Worm (Caenorhabditis elegans) whole organism, young adult: ENCODE data around the gene C35D10.8.

ENCODE experiments used
- B0019.2 ChIP-seq: fragments of 200-800 bp; sonication (Bioruptor generic); conservative IDR thresholded peaks from 2 replicates; pipeline ENCODE4 v1.3.6; 2022; ENCODE audit warnings: missing genetic modification reagents, missing genetic modification characterization, missing compliant biosample characterization
- F52B5.7 ChIP-seq: sonication (generic microtip); optimal IDR thresholded peaks from 2 replicates; lab custom pipeline; 2016; ENCODE audit warnings: mild to moderate bottlenecking, missing genetic modification characterization, missing compliant biosample characterization
- K11D2.4 ChIP-seq: fragments of 200-800 bp; sonication (Bioruptor generic); IDR thresholded peaks from 2 replicates; pipeline ENCODE4 v1.3.6; 2022; ENCODE audit warnings: missing genetic modification reagents, missing genetic modification characterization, missing compliant biosample characterization
- T26A5.8 ChIP-seq: sonication (generic microtip); optimal IDR thresholded peaks from 2 replicates; lab custom pipeline; 2016; ENCODE audit warnings: missing genetic modification characterization, missing compliant biosample characterization
- Y53G8AR.9 ChIP-seq: fragments of 200-800 bp; sonication (Bioruptor generic); conservative IDR thresholded peaks from 2 replicates; pipeline ENCODE4 v1.3.6; 2022; ENCODE audit warnings: missing genetic modification reagents, missing genetic modification characterization, missing compliant biosample characterization
- aptf-3 ChIP-seq: fragments of 200-800 bp; sonication (Bioruptor generic); IDR thresholded peaks from 2 replicates; pipeline ENCODE4 v1.3.6; 2022; ENCODE audit warnings: missing genetic modification characterization, missing compliant biosample characterization
- bed-1 ChIP-seq: fragments of 200-800 bp; sonication (Bioruptor generic); IDR thresholded peaks from 2 replicates; pipeline ENCODE4 v1.3.6; 2022; ENCODE audit warnings: missing genetic modification reagents, missing genetic modification characterization, missing compliant biosample characterization
- bed-2 ChIP-seq: fragments of 200-800 bp; sonication (Bioruptor generic); IDR thresholded peaks from 2 replicates; pipeline ENCODE4 v1.3.6; 2022; ENCODE audit warnings: missing genetic modification reagents, missing genetic modification characterization, missing compliant biosample characterization
- ceh-100 ChIP-seq: fragments of 200-800 bp; sonication (Bioruptor generic); IDR thresholded peaks from 2 replicates; pipeline ENCODE4 v1.3.6; 2022; ENCODE audit warnings: missing genetic modification reagents, missing genetic modification characterization, missing compliant biosample characterization
- ceh-40 ChIP-seq: fragments of 200-800 bp; sonication (Bioruptor generic); IDR thresholded peaks from 2 replicates; pipeline ENCODE4 v1.3.6; 2022; ENCODE audit warnings: missing genetic modification characterization, missing compliant biosample characterization
- ceh-79 ChIP-seq: sonication (generic microtip); optimal IDR thresholded peaks from 2 replicates; lab custom pipeline; 2017; ENCODE audit warnings: mild to moderate bottlenecking, missing genetic modification characterization, missing compliant biosample characterization
- die-1 ChIP-seq: sonication (generic microtip); optimal IDR thresholded peaks from 2 replicates; lab custom pipeline; 2016; ENCODE audit warnings: missing genotype, mild to moderate bottlenecking, missing genetic modification characterization, missing compliant biosample characterization
- egl-18 ChIP-seq: fragments of 200-800 bp; sonication (Bioruptor generic); IDR thresholded peaks from 2 replicates; pipeline ENCODE4 v1.3.6; 2022; ENCODE audit warnings: missing genetic modification reagents, missing genetic modification characterization, missing compliant biosample characterization
- ets-4 ChIP-seq: fragments of 200-800 bp; sonication (Bioruptor generic); optimal IDR thresholded peaks from 2 replicates; lab custom pipeline; 2018; ENCODE audit warnings: mild to moderate bottlenecking, missing genetic modification characterization, missing compliant biosample characterization
- hlh-26 ChIP-seq: fragments of 200-800 bp; sonication (Bioruptor generic); conservative IDR thresholded peaks from 2 replicates; pipeline ENCODE4 v1.3.6; 2022; ENCODE audit warnings: missing genetic modification reagents, missing genetic modification characterization, missing compliant biosample characterization
- hsf-1 ChIP-seq: fragments of 200-800 bp; sonication (Bioruptor generic); IDR thresholded peaks from 2 replicates; pipeline ENCODE4 v1.3.6; 2022; ENCODE audit warnings: missing genetic modification reagents, missing genetic modification characterization, missing compliant biosample characterization
- let-607 ChIP-seq, 2 experiments: fragments of 200-800 bp in 1 of 2; sonication (Bioruptor generic) in 1 of 2; sonication (generic microtip) in 1 of 2; optimal IDR thresholded peaks; 2 replicates each; lab custom pipeline; 2016 to 2018; ENCODE audit warnings: mild to moderate bottlenecking in 2 of 2, missing compliant biosample characterization in 2 of 2, missing genetic modification characterization in 2 of 2, moderate library complexity in 2 of 2, missing genotype in 1 of 2
- lsy-27 ChIP-seq: sonication (generic microtip); optimal IDR thresholded peaks from 2 replicates; lab custom pipeline; 2017; ENCODE audit warnings: missing genetic modification characterization, mild to moderate bottlenecking, missing compliant biosample characterization, antibody characterized with exemption, missing genotype, borderline replicate concordance; ENCODE audit not compliant: insufficient read depth
- madf-8 ChIP-seq: fragments of 200-800 bp; sonication (Bioruptor generic); conservative IDR thresholded peaks from 2 replicates; pipeline ENCODE4 v1.3.6; 2022; ENCODE audit warnings: missing genetic modification reagents, missing genetic modification characterization, missing compliant biosample characterization
- mes-4 ChIP-seq: sonication (generic microtip); optimal IDR thresholded peaks from 2 replicates; lab custom pipeline; 2016; ENCODE audit warnings: missing genotype, missing genetic modification characterization, missing compliant biosample characterization
- nfya-2 ChIP-seq: fragments of 200-800 bp; sonication (Bioruptor generic); IDR thresholded peaks from 2 replicates; pipeline ENCODE4 v1.3.6; 2022; ENCODE audit warnings: missing genetic modification reagents, missing genetic modification characterization, missing compliant biosample characterization
- nhr-120 ChIP-seq: fragments of 200-800 bp; sonication (Bioruptor generic); IDR thresholded peaks from 2 replicates; pipeline ENCODE4 v1.3.6; 2022; ENCODE audit warnings: missing genetic modification characterization, missing compliant biosample characterization
- nhr-27 ChIP-seq: fragments of 200-800 bp; sonication (Bioruptor generic); optimal IDR thresholded peaks from 2 replicates; lab custom pipeline; 2018; ENCODE audit warnings: mild to moderate bottlenecking, missing genetic modification characterization, moderate library complexity, missing compliant biosample characterization
- nhr-90 ChIP-seq: sonication (generic microtip); optimal IDR thresholded peaks from 2 replicates; lab custom pipeline; 2016; ENCODE audit warnings: missing genotype, mild to moderate bottlenecking, missing genetic modification characterization, missing compliant biosample characterization
- pbrm-1 ChIP-seq: fragments of 200-800 bp; sonication (Bioruptor generic); IDR thresholded peaks from 2 replicates; pipeline ENCODE4 v1.3.6; 2022; ENCODE audit warnings: missing genetic modification reagents, missing genetic modification characterization, missing compliant biosample characterization
- pha-4 ChIP-seq: fragments of 150-350 bp; sonication (generic microtip); optimal IDR thresholded peaks from 2 replicates; lab custom pipeline; 2014; ENCODE audit warnings: missing biosample characterization, missing genetic modification reagents, missing genetic modification characterization
- rec-8 ChIP-seq, 2 experiments: sonication (generic microtip); optimal IDR thresholded peaks; 2 replicates each; lab custom pipeline; 2016; ENCODE audit warnings: mild to moderate bottlenecking in 2 of 2, missing genetic modification characterization in 2 of 2, missing genetic modification reagents in 2 of 2, missing genotype in 2 of 2, missing biosample characterization in 1 of 2, missing compliant biosample characterization in 1 of 2, moderate library complexity in 1 of 2
- sea-2 ChIP-seq: fragments of 200-800 bp; sonication (Bioruptor generic); IDR thresholded peaks from 2 replicates; pipeline ENCODE4 v1.3.6; 2022; ENCODE audit warnings: missing genetic modification characterization, missing compliant biosample characterization
- tbp1 ChIP-seq: fragments of 200-800 bp; sonication (Bioruptor generic); optimal IDR thresholded peaks from 2 replicates; lab custom pipeline; 2018; ENCODE audit warnings: mild to moderate bottlenecking, missing genetic modification characterization, missing compliant biosample characterization
- tlf-1 ChIP-seq: fragments of 200-800 bp; sonication (Bioruptor generic); optimal IDR thresholded peaks from 2 replicates; lab custom pipeline; 2018; ENCODE audit warnings: mild to moderate bottlenecking, missing genetic modification characterization, missing compliant biosample characterization
- unc-130 ChIP-seq: sonication (generic microtip); optimal IDR thresholded peaks from 2 replicates; lab custom pipeline; 2016; ENCODE audit warnings: missing genetic modification reagents, missing genetic modification characterization, missing compliant biosample characterization
- zim-3 ChIP-seq: sonication (generic microtip); optimal IDR thresholded peaks from 2 replicates; lab custom pipeline; 2017; ENCODE audit warnings: mild to moderate bottlenecking, missing genetic modification characterization, moderate library complexity, missing compliant biosample characterization
- ztf-25 ChIP-seq: fragments of 200-800 bp; sonication (Bioruptor generic); IDR thresholded peaks from 2 replicates; pipeline ENCODE4 v1.3.6; 2022; ENCODE audit warnings: missing genetic modification reagents, missing genetic modification characterization, missing compliant biosample characterization
- ztf-28 ChIP-seq: fragments of 200-800 bp; sonication (Bioruptor generic); IDR thresholded peaks from 2 replicates; pipeline ENCODE4 v1.3.6; 2022; ENCODE audit warnings: missing genetic modification reagents, missing genetic modification characterization, missing compliant biosample characterization
- ztf-6 ChIP-seq: fragments of 200-800 bp; sonication (Bioruptor generic); IDR thresholded peaks from 2 replicates; pipeline ENCODE4 v1.3.6; 2022; ENCODE audit warnings: missing genetic modification reagents, missing genetic modification characterization, missing compliant biosample characterization

Gene C35D10.8

DNA sequence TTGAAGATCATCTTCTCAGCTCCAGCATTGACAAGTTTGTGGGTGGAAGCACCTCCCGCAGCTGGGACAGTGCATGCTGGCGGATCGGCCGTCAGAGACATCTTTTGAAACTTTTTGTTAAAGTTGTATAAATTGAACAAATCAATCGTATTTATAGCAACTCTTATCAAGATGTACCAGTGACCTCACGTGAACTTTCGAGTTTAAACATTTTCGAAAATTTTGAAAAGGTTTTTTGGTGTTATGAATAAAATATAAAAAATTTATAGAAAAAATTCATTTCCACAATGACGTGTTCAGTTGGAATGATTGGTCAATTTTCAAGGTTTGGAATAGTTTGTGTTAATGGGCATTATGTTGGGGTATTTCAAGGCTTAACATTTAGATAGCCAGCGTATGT lies 13.6 kb downstream of the C35D10.8 start, which contains the start of the genes msd-4 and C35D10.3:
Gene msd-4, minus strand, starts transcription at position 101 of the 400 bp plus-strand sequence.
Gene C35D10.3, plus strand, starts transcription at position 279 of the 400 bp plus-strand sequence.
- TF ChIP-seq bed-1 (no peak), F52B5.7 (tag; lab: Kevin White, UChicago) (no peak), ztf-6 (GFP tag; lab: Robert Waterston, UW) (no peak), K11D2.4 (GFP tag; lab: Robert Waterston, UW) (no peak), tlf-1 (GFP tag; lab: Kevin White, UChicago) (no peak), pha-4 (tag; lab: Kevin White, UChicago) (no peak), B0019.2 (GFP tag; lab: Robert Waterston, UW) (no peak), madf-8 (GFP tag; lab: Robert Waterston, UW) (no peak), egl-18 (GFP tag; lab: Robert Waterston, UW) (no peak), ztf-25 (GFP tag; lab: Robert Waterston, UW) (no peak), T26A5.8 (no peak), hsf-1 (GFP tag; lab: Robert Waterston, UW) (no peak), hlh-26 (no peak), zim-3 (tag; lab: Kevin White, UChicago) (no peak), ets-4 (GFP tag; lab: Kevin White, UChicago) (no peak), ceh-40 (GFP tag; lab: Robert Waterston, UW) (no peak), ceh-79 (tag; lab: Kevin White, UChicago) (no peak)
- TF ChIP-seq, all 124 proteins: peak for 0

DNA sequence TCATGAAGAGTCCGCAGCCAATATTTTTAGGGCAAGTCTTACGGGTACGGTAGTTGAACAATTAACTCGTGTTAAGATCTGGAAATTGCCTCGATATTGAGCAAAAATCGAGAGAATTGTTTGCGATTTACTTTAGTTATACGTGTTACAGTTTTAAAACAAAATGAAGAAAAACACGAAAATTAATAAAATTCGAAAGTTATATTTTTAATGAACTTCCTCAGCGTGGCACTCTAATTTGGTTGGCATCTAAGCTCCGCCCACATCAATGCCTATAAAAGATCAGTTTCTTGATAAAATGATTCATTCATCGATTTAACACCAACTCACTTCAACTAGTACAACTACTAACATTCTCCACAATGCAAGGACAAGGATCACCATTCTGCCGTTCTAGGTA lies 15.5 kb downstream of the C35D10.8 start, which contains the start of gene gipc-1:
Gene gipc-1, plus strand, starts transcription at position 301 of the 400 bp plus-strand sequence.
- no peak for TF ChIP-seq bed-2 (GFP tag; lab: Robert Waterston, UW)
- TF ChIP-seq Y53G8AR.9 (GFP tag; lab: Robert Waterston, UW) = no peak
- TF ChIP-seq sea-2 (GFP tag; lab: Robert Waterston, UW) = no peak
- no peak for TF ChIP-seq pbrm-1 (GFP tag; lab: Robert Waterston, UW)
- TF ChIP-seq egl-18 (GFP tag; lab: Robert Waterston, UW) = no peak
- TF ChIP-seq, all 124 proteins: peak for 0

DNA sequence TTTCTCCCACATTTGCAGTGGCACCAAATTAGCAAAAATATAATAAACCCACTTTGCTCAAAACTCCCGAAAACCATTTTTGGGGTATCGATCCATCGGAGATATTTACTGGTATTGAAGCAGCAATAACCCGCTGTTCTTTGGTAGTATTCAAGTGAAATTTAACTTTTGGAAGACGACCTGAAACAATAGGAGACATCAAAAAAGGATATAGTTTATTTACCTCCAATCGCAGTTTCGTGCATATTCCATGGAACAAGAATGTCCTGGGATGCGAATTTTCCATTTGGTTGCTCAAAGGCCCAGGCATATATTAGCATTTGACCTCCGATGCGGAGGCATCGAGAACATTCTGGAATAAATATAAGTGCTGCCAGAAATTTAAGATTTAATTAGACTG lies 18.4 kb downstream of the C35D10.8 start:
- TF ChIP-seq ceh-100 (GFP tag; lab: Robert Waterston, UW) = no peak
- TF ChIP-seq lsy-27 (tag; lab: Kevin White, UChicago) = no peak
- TF ChIP-seq nhr-120 = no peak
- no peak for TF ChIP-seq rec-8 (tag; optimal IDR thresholded peaks at IDR 0.05; lab: Kevin White, UChicago)
- no peak for TF ChIP-seq let-607 (tag; optimal IDR thresholded peaks at IDR 0.05; lab: Kevin White, UChicago)
- no peak for TF ChIP-seq bed-1
- TF ChIP-seq, all 124 proteins: peak for 0

DNA sequence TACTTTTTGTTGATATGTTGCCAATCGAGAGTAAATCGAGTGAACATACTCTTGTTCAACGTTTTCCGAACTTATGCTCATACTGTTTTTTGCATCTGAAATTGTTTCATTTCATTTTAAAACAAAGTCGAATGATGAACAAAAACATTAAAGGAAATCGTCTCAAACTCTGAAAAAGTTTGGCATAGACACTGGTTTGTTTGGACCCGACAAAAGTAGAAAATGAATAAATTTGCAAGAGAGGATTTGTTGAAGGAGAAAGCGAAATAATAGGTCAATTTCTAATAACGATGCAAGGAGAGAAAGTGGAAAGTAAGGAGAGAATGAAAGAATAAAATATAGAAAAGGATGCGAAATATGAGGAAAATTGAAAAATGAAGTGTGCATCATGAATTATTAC lies 19.7 kb downstream of the C35D10.8 start, which contains the start of gene C35D10.12:
Gene C35D10.12, minus strand, starts transcription at position 101 of the 400 bp plus-strand sequence.
- TF ChIP-seq nfya-2 (GFP tag; lab: Robert Waterston, UW) (no peak), mes-4 (tag; lab: Kevin White, UChicago) (no peak), ztf-28 (GFP tag; lab: Robert Waterston, UW) (no peak), zim-3 (tag; lab: Kevin White, UChicago) (no peak), nhr-90 (no peak), die-1 (tag; lab: Kevin White, UChicago) (no peak), aptf-3 (GFP tag; lab: Robert Waterston, UW) (no peak), tbp1 (no peak), nhr-27 (no peak), unc-130 (GFP tag; lab: Kevin White, UChicago) (no peak)
